Worm (Caenorhabditis elegans): ENCODE results near the gene cyp-35C1.

DNA sequence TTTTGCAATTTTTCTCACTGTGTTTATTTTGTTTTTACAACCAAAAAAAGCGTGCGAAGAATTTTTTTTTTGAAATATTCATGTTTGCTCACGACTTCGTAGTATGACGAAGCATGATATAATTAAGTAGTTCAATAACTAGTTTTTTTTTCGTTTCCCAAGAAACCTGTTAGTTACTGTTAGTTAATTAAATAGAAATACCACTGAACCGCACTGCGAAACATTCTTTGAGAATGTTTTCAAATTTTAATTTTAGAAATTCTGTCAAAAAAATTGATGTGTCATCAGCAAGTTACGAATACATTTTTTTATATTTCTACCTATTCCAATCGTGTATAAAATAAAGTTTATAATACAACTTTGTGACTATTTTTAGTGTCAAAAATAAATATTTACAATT, 28.1 kb upstream of the cyp-35C1 start, which contains the start of gene srxa-12:
- TF ChIP-seq isw-1 (GFP tag; IDR thresholded peaks at IDR 0.05) (no peak), dpl-1 (GFP tag; optimal IDR thresholded peaks at IDR 0.05) (no peak), fkh-10 (GFP tag; optimal IDR thresholded peaks at IDR 0.05) (no peak), elt-2 (tag; optimal IDR thresholded peaks at IDR 0.05) (no peak), nhr-77 (tag; optimal IDR thresholded peaks at IDR 0.05) (no peak), ama-1 (optimal IDR thresholded peaks at IDR 0.05) (no peak), egl-27 (tag; optimal IDR thresholded peaks at IDR 0.05) (no peak), ceh-90 (tag; optimal IDR thresholded peaks at IDR 0.05) (no peak), vab-15 (tag; optimal IDR thresholded peaks at IDR 0.05) (no peak), ces-1 (GFP tag; optimal IDR thresholded peaks at IDR 0.05) (no peak), aha-1 (tag; optimal IDR thresholded peaks at IDR 0.05) (no peak)

All from whole organism, L1 larva.